Fruit fly (Drosophila melanogaster) whole organism, adult: ENCODE measurements around the gene pyd.

Experiments
- CG11617 ChIP-seq: fragments of 200-800 bp; sonication (Bioruptor generic); optimal IDR thresholded peaks from 2 replicates; lab custom pipeline; 2017; ENCODE audit warnings: mild to moderate bottlenecking, missing biosample characterization, missing genetic modification reagents, missing genetic modification characterization
- CG12768 ChIP-seq: fragments of 200-800 bp; sonication (Bioruptor generic); optimal IDR thresholded peaks from 2 replicates; lab custom pipeline; 2017; ENCODE audit warnings: missing biosample characterization, missing genetic modification characterization, mild to moderate bottlenecking, moderate library complexity, missing genetic modification reagents
- CG14711 ChIP-seq: fragments of 200-800 bp; sonication (Bioruptor generic); optimal IDR thresholded peaks from 2 replicates; lab custom pipeline; 2018; ENCODE audit warnings: missing biosample characterization, mild to moderate bottlenecking, missing genetic modification characterization, moderate library complexity
- CG1620 ChIP-seq: fragments of 200-800 bp; sonication (Bioruptor generic); optimal IDR thresholded peaks from 2 replicates; lab custom pipeline; 2016; ENCODE audit warnings: missing biosample characterization, missing genetic modification characterization
- CG33017 ChIP-seq: fragments of 200-800 bp; sonication (Bioruptor generic); optimal IDR thresholded peaks from 2 replicates; lab custom pipeline; 2018; ENCODE audit warnings: missing biosample characterization, mild to moderate bottlenecking, missing genetic modification characterization, moderate library complexity
- CG5204 ChIP-seq: fragments of 200-800 bp; sonication (Bioruptor generic); optimal IDR thresholded peaks from 2 replicates; lab custom pipeline; 2016; ENCODE audit warnings: missing biosample characterization, missing genetic modification characterization
- CG7045 ChIP-seq: fragments of 200-800 bp; sonication (Bioruptor generic); optimal IDR thresholded peaks from 2 replicates; lab custom pipeline; 2017; ENCODE audit warnings: missing biosample characterization, mild to moderate bottlenecking, missing genetic modification characterization
- CG7101 ChIP-seq: fragments of 200-800 bp; sonication (Bioruptor generic); optimal IDR thresholded peaks from 2 replicates; lab custom pipeline; 2018; ENCODE audit warnings: missing biosample characterization, mild to moderate bottlenecking, missing genetic modification characterization, moderate library complexity
- Clk ChIP-seq: fragments of 200-800 bp; sonication (Bioruptor generic); optimal IDR thresholded peaks from 2 replicates; lab custom pipeline; 2017; ENCODE audit warnings: missing biosample characterization, missing genetic modification characterization
- Crg-1 ChIP-seq: fragments of 200-800 bp; sonication (Bioruptor generic); optimal IDR thresholded peaks from 2 replicates; lab custom pipeline; 2016; ENCODE audit warnings: missing biosample characterization, missing genetic modification characterization
- Hr96 ChIP-seq: fragments of 200-800 bp; sonication (Bioruptor generic); optimal IDR thresholded peaks from 2 replicates; lab custom pipeline; 2016; ENCODE audit warnings: missing biosample characterization, missing genetic modification characterization
- Mnt ChIP-seq: fragments of 200-800 bp; sonication (Bioruptor generic); optimal IDR thresholded peaks from 2 replicates; lab custom pipeline; 2016; ENCODE audit warnings: missing biosample characterization, mild to moderate bottlenecking, missing genetic modification characterization
- bab1 ChIP-seq: fragments of 200-800 bp; sonication (Bioruptor generic); optimal IDR thresholded peaks from 3 replicates; lab custom pipeline; 2019; ENCODE audit warnings: missing biosample characterization, mild to moderate bottlenecking, missing genetic modification characterization, moderate library complexity
- cic ChIP-seq: fragments of 200-800 bp; sonication (Bioruptor generic); optimal IDR thresholded peaks from 2 replicates; lab custom pipeline; 2017; ENCODE audit warnings: missing biosample characterization, mild to moderate bottlenecking, missing genetic modification characterization, moderate library complexity
- cnc ChIP-seq, 2 experiments: fragments of >200 bp; optimal IDR thresholded peaks; 2 replicates each; lab custom pipeline; 2017
- kay ChIP-seq: fragments of 200-800 bp; sonication (Bioruptor generic); peaks from one replicate; lab custom pipeline; 2016; ENCODE audit warnings: missing biosample characterization, missing genetic modification characterization, borderline replicate concordance
- ovo ChIP-seq: fragments of 200-800 bp; sonication (Bioruptor generic); optimal IDR thresholded peaks from 2 replicates; lab custom pipeline; 2016; ENCODE audit warnings: missing biosample characterization, missing genetic modification characterization
- pad ChIP-seq: fragments of 200-800 bp; sonication (Bioruptor generic); optimal IDR thresholded peaks from 3 replicates; lab custom pipeline; 2017; ENCODE audit warnings: missing biosample characterization, missing genetic modification characterization, mild to moderate bottlenecking, moderate library complexity, missing genetic modification reagents
- tj ChIP-seq: fragments of 200-800 bp; sonication (Bioruptor generic); optimal IDR thresholded peaks from 3 replicates; lab custom pipeline; 2017; ENCODE audit warnings: missing biosample characterization, mild to moderate bottlenecking, missing genetic modification characterization, moderate library complexity
- toe ChIP-seq: fragments of 200-800 bp; sonication (Bioruptor generic); optimal IDR thresholded peaks from 2 replicates; lab custom pipeline; 2016; ENCODE audit warnings: missing biosample characterization, missing genetic modification characterization

pyd gene

dm6 chr3R:8965546-8965945, 33.9 kb upstream of the pyd start:
- TF ChIP-seq cic (GFP tag; lab: Kevin White, UChicago) (no peak), kay (GFP tag; lab: Kevin White, UChicago) (no peak), CG5204 (GFP tag; lab: Kevin White, UChicago) (no peak), CG7101 (tag; lab: Kevin White, UChicago) (no peak), Clk (GFP tag; lab: Kevin White, UChicago) (no peak), bab1 (GFP tag; lab: Kevin White, UChicago) (no peak), toe (GFP tag; lab: Kevin White, UChicago) (no peak)

DNA sequence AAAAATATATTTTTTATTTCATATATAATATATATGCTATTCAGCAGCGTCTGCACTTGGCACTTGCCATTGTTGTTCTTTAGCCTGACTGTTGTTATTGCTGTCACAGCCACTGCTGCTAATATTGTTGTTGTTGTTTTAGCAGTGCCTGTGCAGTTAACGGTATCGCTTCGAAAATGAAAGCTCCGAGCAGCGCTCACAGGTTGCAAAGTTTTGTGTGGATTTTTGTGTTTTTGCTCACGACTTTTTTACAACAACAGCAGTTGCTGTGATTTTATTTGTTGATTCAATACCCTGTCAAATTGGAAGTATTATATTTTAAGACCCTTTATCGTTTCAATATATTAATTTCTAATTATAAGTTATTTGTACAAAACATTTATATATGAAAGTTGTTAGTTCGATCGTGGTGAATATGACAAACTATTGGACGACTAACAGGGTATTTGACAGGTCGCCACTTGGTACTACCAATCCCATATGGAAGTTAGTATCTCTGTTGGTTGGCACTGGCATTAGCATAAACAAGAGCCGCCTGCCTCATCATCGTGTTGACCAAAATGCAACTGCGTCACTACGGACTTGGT, 32.2 kb upstream of the pyd start:
- TF ChIP-seq kay (GFP tag; lab: Kevin White, UChicago) = no peak

DNA sequence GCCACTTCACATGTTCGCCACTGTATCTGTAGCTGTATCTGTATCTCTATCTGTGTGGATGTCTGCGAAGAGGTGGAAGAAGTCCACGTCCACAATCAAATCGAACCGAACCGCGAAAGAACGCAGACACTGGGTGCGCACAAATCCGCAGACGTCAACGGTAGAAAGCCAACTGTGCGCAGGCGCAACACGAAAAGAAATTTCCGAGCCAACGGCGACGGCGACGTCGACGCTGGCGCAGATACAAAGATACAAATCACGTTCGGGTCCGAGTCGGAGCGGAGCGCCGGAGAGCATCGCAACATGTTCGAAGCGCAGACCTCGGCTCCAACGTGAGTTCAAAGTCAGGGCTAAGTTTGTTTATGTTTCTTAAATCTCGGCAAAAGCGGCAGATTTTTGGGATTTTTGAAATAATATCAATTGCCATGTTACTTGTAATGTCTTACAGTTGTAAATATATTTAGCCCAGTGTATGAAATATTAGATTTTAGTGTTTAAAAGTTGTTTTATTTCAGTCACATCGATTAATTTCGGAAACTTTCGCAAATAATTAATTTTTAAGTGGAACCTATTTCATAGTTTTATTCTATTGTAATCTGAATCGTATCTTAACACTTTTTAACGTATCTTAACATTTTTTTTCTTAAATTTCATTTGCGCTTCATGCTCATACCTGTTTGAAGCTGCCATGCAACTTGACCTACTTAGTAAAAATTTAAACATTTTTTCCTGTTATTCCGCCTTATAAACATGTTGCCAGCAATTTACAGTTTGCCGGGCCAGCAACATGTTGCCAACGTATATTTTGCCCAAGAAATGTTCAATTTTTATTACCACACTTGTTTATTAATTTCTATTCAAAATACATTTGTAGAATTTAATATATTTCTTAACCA, 31.4 kb upstream of the pyd start, which contains the start of gene ich:
TSS of gene ich (minus strand) at position 178 of the 896 bp plus-strand sequence.
- TF ChIP-seq CG11617 (GFP tag; lab: Kevin White, UChicago) (no peak), kay (GFP tag; lab: Kevin White, UChicago) (no peak), Hr96 (GFP tag; lab: Kevin White, UChicago) (no peak), ovo (no peak), CG12768 (no peak), Mnt (no peak), bab1 (GFP tag; lab: Kevin White, UChicago) (no peak), CG14711 (tag; lab: Kevin White, UChicago) (no peak), toe (GFP tag; lab: Kevin White, UChicago) (no peak), CG33017 (no peak), tj (no peak), pad (GFP tag; lab: Kevin White, UChicago) (no peak), cic (GFP tag; lab: Kevin White, UChicago) (no peak), CG7101 (tag; lab: Kevin White, UChicago) (no peak), CG5204 (GFP tag; lab: Kevin White, UChicago) (no peak), cnc (optimal IDR thresholded peaks at IDR 0.05; lab: Kevin White, UChicago) (no peak)

DNA sequence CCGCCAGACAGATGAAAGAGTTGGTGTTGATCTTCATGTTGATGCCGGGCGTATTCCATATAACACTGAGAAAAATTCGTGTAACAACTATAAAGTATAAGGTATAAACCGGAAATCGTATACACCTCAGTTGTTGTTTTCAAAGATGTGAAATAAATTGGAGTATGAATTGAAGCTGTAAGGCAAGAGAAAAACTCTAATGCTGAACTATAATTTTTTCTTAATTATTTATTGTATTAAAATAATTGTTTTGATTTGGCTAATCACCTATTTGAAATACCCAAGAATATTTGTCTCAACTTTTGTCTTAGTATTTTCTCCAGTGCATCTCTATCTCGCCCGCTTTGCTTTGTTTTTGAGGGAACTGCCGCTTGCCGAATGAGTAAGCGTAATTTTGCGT, 28.6 kb upstream of the pyd start:
- no peak for TF ChIP-seq Crg-1

dm6 chr3R:8959153-8959552, 27.5 kb upstream of the pyd start:
- TF ChIP-seq ovo (no peak), tj (no peak), CG11617 (GFP tag; lab: Kevin White, UChicago) (no peak), CG1620 (GFP tag; lab: Kevin White, UChicago) (no peak), cic (GFP tag; lab: Kevin White, UChicago) (no peak)

DNA sequence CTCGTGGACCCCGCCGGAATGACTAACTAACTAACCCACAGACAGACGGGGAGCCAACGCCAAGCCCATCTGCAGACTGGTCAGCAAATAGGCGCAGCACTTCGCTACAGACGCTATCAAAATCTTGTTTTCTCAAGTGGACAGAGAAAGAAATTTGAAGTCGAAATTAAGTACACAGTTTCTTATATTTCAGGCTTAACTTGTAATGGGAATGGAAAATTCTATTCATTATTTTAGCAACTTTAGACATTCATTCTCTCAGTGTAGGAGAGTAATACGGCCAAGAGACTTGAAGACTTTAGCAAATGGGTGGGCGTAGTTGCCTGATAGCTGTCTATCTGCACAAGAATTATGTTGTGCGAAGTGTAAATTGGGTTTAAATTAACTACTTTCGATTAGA, 26.6 kb upstream of the pyd start:
- no peak for TF ChIP-seq CG11617 (GFP tag; lab: Kevin White, UChicago)
- TF ChIP-seq Mnt = no peak
- TF ChIP-seq tj = no peak
- TF ChIP-seq CG7045 (GFP tag; lab: Kevin White, UChicago) = no peak
- TF ChIP-seq cic (GFP tag; lab: Kevin White, UChicago) = no peak
- no peak for TF ChIP-seq CG12768
- TF ChIP-seq ovo = no peak
- no peak for TF ChIP-seq Hr96 (GFP tag; lab: Kevin White, UChicago)
- TF ChIP-seq Clk (GFP tag; lab: Kevin White, UChicago) = no peak
- TF ChIP-seq bab1 (GFP tag; lab: Kevin White, UChicago) = no peak

DNA sequence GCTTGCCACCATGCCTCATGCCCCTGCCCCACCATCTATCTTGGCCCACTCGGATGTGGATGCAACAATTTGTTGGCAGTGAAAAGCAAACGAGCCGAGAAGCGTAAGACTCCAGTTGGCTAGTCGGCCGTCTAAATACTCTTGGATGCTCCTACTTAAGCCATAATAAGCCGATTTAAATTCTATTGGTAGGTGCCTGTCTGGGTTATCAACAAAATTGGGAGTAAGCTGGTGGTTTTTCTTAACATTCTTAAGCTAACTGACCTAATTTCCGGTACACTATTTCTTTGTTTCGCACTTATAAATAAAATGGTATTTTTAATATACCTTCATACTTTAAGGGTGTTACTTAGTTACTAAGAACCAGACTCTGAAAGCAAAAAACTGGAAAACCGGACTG, 26.0 kb upstream of the pyd start:
- TF ChIP-seq ovo (no peak), bab1 (GFP tag; lab: Kevin White, UChicago) (no peak), CG5204 (GFP tag; lab: Kevin White, UChicago) (no peak), CG14711 (tag; lab: Kevin White, UChicago) (no peak), Clk (GFP tag; lab: Kevin White, UChicago) (no peak), CG1620 (GFP tag; lab: Kevin White, UChicago) (no peak), Mnt (no peak), tj (no peak)

DNA sequence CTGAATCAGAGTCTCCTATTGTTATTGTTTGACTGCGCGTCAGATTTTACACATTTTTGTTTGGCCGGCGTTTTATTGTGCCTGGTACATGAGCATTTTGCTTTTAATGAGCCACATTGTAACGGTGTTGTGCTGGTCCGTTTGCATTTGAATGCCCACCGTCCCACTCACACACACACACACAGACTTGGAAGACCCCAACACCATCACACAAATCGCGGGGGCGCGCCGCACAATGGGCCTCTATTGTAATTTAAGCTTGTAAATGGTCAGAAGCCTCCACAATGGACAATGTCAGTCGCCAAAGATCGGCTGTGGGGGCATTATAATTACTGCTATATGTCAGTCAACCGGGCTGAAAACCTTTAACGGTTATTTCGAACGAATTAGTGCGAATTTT, 24.6 kb upstream of the pyd start:
- TF ChIP-seq bab1 (GFP tag; lab: Kevin White, UChicago) = no peak
- TF ChIP-seq CG33017 = no peak
- TF ChIP-seq CG1620 (GFP tag; lab: Kevin White, UChicago) = no peak
